Fruit fly (Drosophila melanogaster) whole organism, embryonic: ENCODE results near the gene CG46434.

Experiments used
- Abd-B ChIP-seq: fragments of 200-800 bp; sonication (Bioruptor generic); optimal IDR thresholded peaks from 2 replicates; lab custom pipeline; 2018; ENCODE audit warnings: missing biosample characterization, mild to moderate bottlenecking, missing genetic modification characterization, moderate library complexity
- Aef1 ChIP-seq: fragments of 200-800 bp; sonication (Bioruptor generic); IDR thresholded peaks from 3 replicates; pipeline ENCODE4 v1.3.6; 2022; ENCODE audit warnings: missing biosample characterization, missing genetic modification characterization
- Atf-2 ChIP-seq: fragments of 200-800 bp; sonication (Bioruptor generic); optimal IDR thresholded peaks from 2 replicates; lab custom pipeline; 2016; ENCODE audit warnings: missing biosample characterization, missing genetic modification characterization
- CG11696 ChIP-seq: fragments of 200-800 bp; sonication (Bioruptor generic); IDR thresholded peaks from 2 replicates; pipeline ENCODE4 v1.3.6; 2022; ENCODE audit warnings: missing biosample characterization, missing genetic modification characterization
- CG12219 ChIP-seq: fragments of 200-800 bp; sonication (Bioruptor generic); optimal IDR thresholded peaks from 3 replicates; lab custom pipeline; 2018; ENCODE audit warnings: missing biosample characterization, mild to moderate bottlenecking, missing genetic modification characterization
- CG1233 ChIP-seq: fragments of 200-800 bp; sonication (Bioruptor generic); optimal IDR thresholded peaks from 4 replicates; lab custom pipeline; 2018; ENCODE audit warnings: missing biosample characterization, mild to moderate bottlenecking, missing genetic modification characterization
- CG13775 ChIP-seq: fragments of 200-800 bp; sonication (Bioruptor generic); optimal IDR thresholded peaks from 3 replicates; lab custom pipeline; 2017; ENCODE audit warnings: missing biosample characterization, mild to moderate bottlenecking, missing genetic modification characterization
- CG1529 ChIP-seq: fragments of 200-800 bp; sonication (Bioruptor generic); optimal IDR thresholded peaks from 3 replicates; lab custom pipeline; 2018; ENCODE audit warnings: missing biosample characterization, missing genetic modification characterization
- CG15479 ChIP-seq: fragments of 200-800 bp; sonication (Bioruptor generic); optimal IDR thresholded peaks from 3 replicates; lab custom pipeline; 2019; ENCODE audit warnings: missing biosample characterization, mild to moderate bottlenecking, missing genetic modification characterization, moderate library complexity
- CG1602 ChIP-seq: fragments of 200-800 bp; sonication (Bioruptor generic); optimal IDR thresholded peaks from 3 replicates; lab custom pipeline; 2016; ENCODE audit warnings: missing biosample characterization, missing genetic modification characterization
- CG18011 ChIP-seq: fragments of 200-800 bp; sonication (Bioruptor generic); optimal IDR thresholded peaks from 2 replicates; lab custom pipeline; 2017; ENCODE audit warnings: missing biosample characterization, missing genetic modification characterization, mild to moderate bottlenecking, moderate library complexity, missing genotype
- CG18262 ChIP-seq: fragments of 200-800 bp; optimal IDR thresholded peaks from 3 replicates; lab custom pipeline; 2019; ENCODE audit warnings: missing biosample characterization, mild to moderate bottlenecking, missing genetic modification characterization, moderate library complexity
- CG2120 ChIP-seq: fragments of 200-800 bp; sonication (Bioruptor generic); optimal IDR thresholded peaks from 3 replicates; lab custom pipeline; 2016; ENCODE audit warnings: missing biosample characterization, missing genetic modification characterization
- CG2202 ChIP-seq: fragments of 200-800 bp; sonication (Bioruptor generic); optimal IDR thresholded peaks from 2 replicates; lab custom pipeline; 2018; ENCODE audit warnings: missing biosample characterization, mild to moderate bottlenecking, missing genetic modification characterization
- CG31441 ChIP-seq: fragments of 200-800 bp; sonication (Bioruptor generic); IDR thresholded peaks from 2 replicates; pipeline ENCODE4 v1.3.6; 2022; ENCODE audit warnings: missing biosample characterization, missing genetic modification characterization
- CG3163 ChIP-seq: fragments of 200-800 bp; sonication (Bioruptor generic); optimal IDR thresholded peaks from 3 replicates; lab custom pipeline; 2016; ENCODE audit warnings: missing biosample characterization, missing genetic modification characterization
- CG3407 ChIP-seq: fragments of 200-800 bp; sonication (Bioruptor generic); optimal IDR thresholded peaks from 2 replicates; lab custom pipeline; 2018; ENCODE audit warnings: missing biosample characterization, mild to moderate bottlenecking, missing genetic modification characterization
- CG34376 ChIP-seq: fragments of 200-800 bp; sonication (Bioruptor generic); optimal IDR thresholded peaks from 2 replicates; lab custom pipeline; 2018; ENCODE audit warnings: missing biosample characterization, mild to moderate bottlenecking, missing genetic modification characterization
- CG4707 ChIP-seq: fragments of 200-800 bp; sonication (Bioruptor generic); optimal IDR thresholded peaks from 2 replicates; lab custom pipeline; 2018; ENCODE audit warnings: missing biosample characterization, mild to moderate bottlenecking, missing genetic modification characterization, moderate library complexity
- CG6272 ChIP-seq: fragments of 200-800 bp; sonication (Bioruptor generic); IDR thresholded peaks from 2 replicates; pipeline ENCODE4 v1.3.6; 2022; ENCODE audit warnings: missing biosample characterization, missing genetic modification characterization
- CG7987 ChIP-seq: fragments of 200-800 bp; sonication (Bioruptor generic); optimal IDR thresholded peaks from 2 replicates; lab custom pipeline; 2018; ENCODE audit warnings: missing biosample characterization, mild to moderate bottlenecking, missing genetic modification characterization, moderate library complexity
- CG8478 ChIP-seq: fragments of >200 bp; optimal IDR thresholded peaks from 2 replicates; lab custom pipeline; 2018
- CG9797 ChIP-seq: fragments of 200-800 bp; sonication (Bioruptor generic); optimal IDR thresholded peaks from 3 replicates; lab custom pipeline; 2018; ENCODE audit warnings: missing biosample characterization, mild to moderate bottlenecking, missing genetic modification characterization
- CkIIα-i1 ChIP-seq: fragments of 200-800 bp; sonication (Bioruptor generic); IDR thresholded peaks from 2 replicates; pipeline ENCODE4 v1.3.6; 2022; ENCODE audit warnings: missing biosample characterization, missing genetic modification characterization
- CoRest ChIP-seq: fragments of 200-800 bp; sonication (Bioruptor generic); optimal IDR thresholded peaks from 3 replicates; lab custom pipeline; 2018; ENCODE audit warnings: missing biosample characterization, mild to moderate bottlenecking, missing genetic modification characterization, moderate library complexity
- D19B ChIP-seq: fragments of 200-800 bp; sonication (Bioruptor generic); optimal IDR thresholded peaks from 2 replicates; lab custom pipeline; 2017; ENCODE audit warnings: missing biosample characterization, mild to moderate bottlenecking, missing genetic modification characterization
- Eip74EF ChIP-seq, 2 experiments: fragments of 200-800 bp in 1 of 2; fragments of >200 bp in 1 of 2; sonication (Bioruptor generic) in 1 of 2; optimal IDR thresholded peaks; 2 replicates each; lab custom pipeline; 2017 to 2019; ENCODE audit warnings: missing biosample characterization in 2 of 2, missing genetic modification characterization in 2 of 2, mild to moderate bottlenecking in 1 of 2, moderate library complexity in 1 of 2
- H2.0 ChIP-seq: fragments of 200-800 bp; sonication (Bioruptor generic); IDR thresholded peaks from 2 replicates; pipeline ENCODE4 v1.3.6; 2022; ENCODE audit warnings: missing biosample characterization, missing genetic modification characterization
- HLH3B ChIP-seq: fragments of 200-800 bp; sonication (Bioruptor generic); IDR thresholded peaks from 2 replicates; pipeline ENCODE4 v1.3.6; 2022; ENCODE audit warnings: missing biosample characterization, missing genetic modification characterization
- Opbp ChIP-seq: fragments of 200-800 bp; sonication (Bioruptor generic); IDR thresholded peaks from 3 replicates; pipeline ENCODE4 v1.3.6; 2022; ENCODE audit warnings: missing biosample characterization, missing genetic modification characterization; ENCODE audit not compliant: partially characterized antibody
- Pdp1 ChIP-seq, 2 experiments: fragments of 200-800 bp; sonication (Bioruptor generic); optimal IDR thresholded peaks; 3 replicates each; lab custom pipeline; 2016; ENCODE audit warnings: missing biosample characterization in 2 of 2, missing genetic modification characterization in 2 of 2, mild to moderate bottlenecking in 1 of 2, moderate library complexity in 1 of 2
- Scr ChIP-seq: fragments of 200-800 bp; sonication (Bioruptor generic); IDR thresholded peaks from 2 replicates; pipeline ENCODE4 v1.3.6; 2022; ENCODE audit warnings: missing biosample characterization, missing genetic modification characterization; ENCODE audit not compliant: partially characterized antibody
- al ChIP-seq: fragments of 200-800 bp; sonication (Bioruptor generic); IDR thresholded peaks from 2 replicates; pipeline ENCODE4 v1.3.6; 2022; ENCODE audit warnings: missing biosample characterization, missing genetic modification characterization
- ash1 ChIP-seq: fragments of 200-800 bp; sonication (Bioruptor generic); optimal IDR thresholded peaks from 2 replicates; lab custom pipeline; 2018; ENCODE audit warnings: missing biosample characterization, mild to moderate bottlenecking, missing genetic modification characterization
- bowl ChIP-seq: fragments of 200-800 bp; sonication (Bioruptor generic); IDR thresholded peaks from 2 replicates; pipeline ENCODE4 v1.3.6; 2022; ENCODE audit warnings: missing biosample characterization, missing genetic modification characterization
- cg ChIP-seq: fragments of 200-800 bp; sonication (Bioruptor generic); optimal IDR thresholded peaks from 3 replicates; lab custom pipeline; 2019; ENCODE audit warnings: missing biosample characterization, mild to moderate bottlenecking, missing genetic modification characterization, moderate library complexity
- ci ChIP-seq: fragments of 200-800 bp; sonication (Bioruptor generic); IDR thresholded peaks from 3 replicates; pipeline ENCODE4 v1.3.6; 2022; ENCODE audit warnings: missing biosample characterization, missing genetic modification characterization
- crp ChIP-seq, 2 experiments: fragments of 200-800 bp; sonication (Bioruptor generic); optimal IDR thresholded peaks; 2 replicates in 1 of 2; 3 replicates in 1 of 2; lab custom pipeline; 2017; ENCODE audit warnings: missing biosample characterization in 2 of 2, missing genetic modification characterization in 2 of 2, mild to moderate bottlenecking in 1 of 2, moderate library complexity in 1 of 2
- fd3F ChIP-seq: fragments of 200-800 bp; sonication (Bioruptor generic); optimal IDR thresholded peaks from 2 replicates; lab custom pipeline; 2018; ENCODE audit warnings: missing biosample characterization, mild to moderate bottlenecking, missing genetic modification characterization, moderate library complexity
- ftz-f1 ChIP-seq: fragments of 200-800 bp; sonication (Bioruptor generic); optimal IDR thresholded peaks from 2 replicates; lab custom pipeline; 2016; ENCODE audit warnings: missing biosample characterization, missing genetic modification characterization
- lola ChIP-seq, 3 experiments: fragments of >200 bp in 2 of 3; fragments of 200-800 bp in 1 of 3; sonication (Bioruptor generic) in 1 of 3; optimal IDR thresholded peaks; 2 replicates each; lab custom pipeline; 2017 to 2019; ENCODE audit warnings: missing biosample characterization in 3 of 3, missing genetic modification characterization in 3 of 3, mild to moderate bottlenecking in 1 of 3, moderate library complexity in 1 of 3
- nmo ChIP-seq: fragments of 200-800 bp; sonication (Bioruptor generic); optimal IDR thresholded peaks from 2 replicates; lab custom pipeline; 2018; ENCODE audit warnings: missing biosample characterization, mild to moderate bottlenecking, missing genetic modification characterization, moderate library complexity
- phol ChIP-seq: fragments of 200-800 bp; sonication (Bioruptor generic); optimal IDR thresholded peaks from 3 replicates; lab custom pipeline; 2018; ENCODE audit warnings: missing biosample characterization, mild to moderate bottlenecking, missing genetic modification characterization, moderate library complexity
- psq ChIP-seq: fragments of 200-800 bp; sonication (Bioruptor generic); optimal IDR thresholded peaks from 2 replicates; lab custom pipeline; 2017; ENCODE audit warnings: missing biosample characterization, missing genetic modification characterization
- run ChIP-seq: fragments of 200-800 bp; sonication (Bioruptor generic); optimal IDR thresholded peaks from 3 replicates; lab custom pipeline; 2018; ENCODE audit warnings: missing biosample characterization, mild to moderate bottlenecking, missing genetic modification characterization
- sens ChIP-seq: fragments of 200-800 bp; sonication (Bioruptor generic); peaks from one replicate; lab custom pipeline; 2016; ENCODE audit warnings: missing biosample characterization, missing genetic modification characterization
- slou ChIP-seq: fragments of 200-800 bp; sonication (Bioruptor generic); optimal IDR thresholded peaks from 3 replicates; lab custom pipeline; 2016; ENCODE audit warnings: missing biosample characterization, missing genetic modification characterization
- sob ChIP-seq: fragments of 200-800 bp; sonication (Bioruptor generic); IDR thresholded peaks from 2 replicates; pipeline ENCODE4 v1.3.6; 2022; ENCODE audit warnings: missing biosample characterization, missing genetic modification characterization
- sr ChIP-seq: fragments of 200-800 bp; sonication (Bioruptor generic); IDR thresholded peaks from 3 replicates; pipeline ENCODE4 v1.3.6; 2022; ENCODE audit warnings: missing biosample characterization, missing genetic modification characterization
- stc ChIP-seq: fragments of 200-800 bp; sonication (Bioruptor generic); IDR thresholded peaks from 2 replicates; pipeline ENCODE4 v1.3.6; 2022; ENCODE audit warnings: missing biosample characterization, missing genetic modification characterization
- unc-4 ChIP-seq: fragments of 200-800 bp; sonication (Bioruptor generic); IDR thresholded peaks from 2 replicates; pipeline ENCODE4 v1.3.6; 2022; ENCODE audit warnings: missing biosample characterization, missing genetic modification characterization; ENCODE audit not compliant: partially characterized antibody

Gene CG46434

dm6 chr3L:19585979-19586378 lies 42.0 kb upstream of the CG46434 start, which contains the start of the genes CG9231 and CG9330 (continued):
- TF ChIP-seq CG11696: no peak
- no peak for TF ChIP-seq CG1233 (GFP tag; lab: Kevin White, UChicago)
- peak; percentile 57 for TF ChIP-seq ftz-f1 (GFP tag; lab: Kevin White, UChicago)
- peak; percentile 24; the same call in 1 of the 2 replicates for TF ChIP-seq CG31441 (GFP tag; lab: Robert Waterston, UW)
- no peak for TF ChIP-seq CG1529 (GFP tag; lab: Kevin White, UChicago)
- TF ChIP-seq stc (GFP tag; lab: Robert Waterston, UW): no peak
- peak; percentile 50 for TF ChIP-seq CG18262 (tag; lab: Kevin White, UChicago)
- TF ChIP-seq Aef1 (GFP tag; lab: Robert Waterston, UW): no peak
- TF ChIP-seq al (GFP tag; lab: Robert Waterston, UW): no peak
- no peak for TF ChIP-seq CG6272 (GFP tag; lab: Robert Waterston, UW)
- peak; percentile 44 for TF ChIP-seq phol (tag; lab: Kevin White, UChicago)
- TF ChIP-seq lola (GFP tag; optimal IDR thresholded peaks at IDR 0.05; lab: Kevin White, UChicago): peak in 1 of 3 experiments; percentile 19
- TF ChIP-seq Pdp1 (GFP tag; optimal IDR thresholded peaks at IDR 0.05; lab: Kevin White, UChicago): peak; percentile 13 to 14
- TF ChIP-seq CG34376 (GFP tag; lab: Kevin White, UChicago): no peak
- peak; percentile 89 for TF ChIP-seq sens (GFP tag; lab: Kevin White, UChicago)
- no peak for TF ChIP-seq Opbp (GFP tag; lab: Robert Waterston, UW)
- no peak for TF ChIP-seq bowl (GFP tag; lab: Robert Waterston, UW)
- TF ChIP-seq Abd-B (GFP tag; lab: Kevin White, UChicago): no peak
- no peak for TF ChIP-seq CG18011 (GFP tag; lab: Kevin White, UChicago)
- TF ChIP-seq HLH3B (GFP tag; lab: Robert Waterston, UW): no peak
- TF ChIP-seq CG13775 (GFP tag; lab: Kevin White, UChicago): peak; percentile 41
- TF ChIP-seq unc-4 (GFP tag; lab: Robert Waterston, UW): 0 out of 2 replicates have a peak, but pooled peaks have one; percentile 53
- TF ChIP-seq CG12219 (GFP tag; lab: Kevin White, UChicago): no peak
- TF ChIP-seq D19B (GFP tag; lab: Kevin White, UChicago): no peak
- peak; percentile 17 for TF ChIP-seq CG1602
- TF ChIP-seq CG3407 (GFP tag; lab: Kevin White, UChicago): no peak
- no peak for TF ChIP-seq CG3163 (GFP tag; lab: Kevin White, UChicago)
- TF ChIP-seq fd3F: no peak
- no peak for TF ChIP-seq CG7987 (GFP tag; lab: Kevin White, UChicago)
- no peak for TF ChIP-seq Atf-2 (GFP tag; lab: Kevin White, UChicago)
- peak in 1 of 2 experiments; percentile 41 for TF ChIP-seq Eip74EF (GFP tag; optimal IDR thresholded peaks at IDR 0.05; lab: Kevin White, UChicago)
- TF ChIP-seq CG4707: no peak
- no peak for TF ChIP-seq slou (GFP tag; lab: Kevin White, UChicago)
- no peak for TF ChIP-seq psq (GFP tag; lab: Kevin White, UChicago)
- 0 out of 2 replicates have a peak, but pooled peaks have one; percentile 24 for TF ChIP-seq sob (GFP tag; lab: Robert Waterston, UW)
- peak; percentile 39 to 88 for TF ChIP-seq crp (GFP tag; optimal IDR thresholded peaks at IDR 0.05; lab: Kevin White, UChicago)
- TF ChIP-seq ci: no peak
- TF ChIP-seq CG2120: peak; percentile 52
- TF ChIP-seq Scr (GFP tag; lab: Robert Waterston, UW): peak; percentile 29; the same call in 1 of the 2 replicates
- TF ChIP-seq CG2202 (tag; lab: Kevin White, UChicago): no peak
- no peak for TF ChIP-seq run (tag; lab: Kevin White, UChicago)
- TF ChIP-seq CG15479 (GFP tag; lab: Kevin White, UChicago): peak; percentile 38
- TF ChIP-seq CkIIα-i1 (GFP tag; lab: Robert Waterston, UW): no peak
- TF ChIP-seq ash1 (GFP tag; lab: Kevin White, UChicago): no peak
- no peak for TF ChIP-seq sr (GFP tag; lab: Robert Waterston, UW)
- TF ChIP-seq H2.0 (GFP tag; lab: Robert Waterston, UW): no peak
- TF ChIP-seq CoRest: peak; percentile 36
- peak; percentile 55 for TF ChIP-seq nmo
- TF ChIP-seq CG8478 (lab: Kevin White, UChicago): no peak
- TF ChIP-seq cg (GFP tag; lab: Kevin White, UChicago): no peak
- TF ChIP-seq CG9797 (GFP tag; lab: Kevin White, UChicago): peak; percentile 86
